Worm (Caenorhabditis elegans): ENCODE results near the gene F26A10.2.

F26A10.2 gene

DNA sequence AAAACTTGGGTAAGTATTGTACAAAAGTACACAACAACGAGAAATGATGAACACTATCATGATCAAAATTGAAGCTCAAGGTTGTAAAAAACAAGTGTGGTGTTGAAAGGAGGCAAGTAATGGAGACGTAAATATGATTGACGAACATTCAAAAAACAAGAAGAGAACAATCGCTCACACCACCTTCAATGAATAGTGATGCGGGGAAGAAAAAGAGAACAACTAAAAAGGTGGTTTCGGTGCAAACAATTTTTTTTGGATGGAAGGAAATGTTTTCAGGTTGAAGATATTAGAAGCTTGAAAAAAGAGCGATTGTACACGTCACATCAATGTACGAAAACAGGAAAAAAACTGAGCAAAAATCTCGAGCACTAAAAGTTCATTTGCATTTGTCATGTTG, 30.7 kb downstream of the F26A10.2 start:
- TF ChIP-seq snpc-4 (tag; optimal IDR thresholded peaks at IDR 0.05) (no peak), ama-1 (optimal IDR thresholded peaks at IDR 0.05) (no peak)

DNA sequence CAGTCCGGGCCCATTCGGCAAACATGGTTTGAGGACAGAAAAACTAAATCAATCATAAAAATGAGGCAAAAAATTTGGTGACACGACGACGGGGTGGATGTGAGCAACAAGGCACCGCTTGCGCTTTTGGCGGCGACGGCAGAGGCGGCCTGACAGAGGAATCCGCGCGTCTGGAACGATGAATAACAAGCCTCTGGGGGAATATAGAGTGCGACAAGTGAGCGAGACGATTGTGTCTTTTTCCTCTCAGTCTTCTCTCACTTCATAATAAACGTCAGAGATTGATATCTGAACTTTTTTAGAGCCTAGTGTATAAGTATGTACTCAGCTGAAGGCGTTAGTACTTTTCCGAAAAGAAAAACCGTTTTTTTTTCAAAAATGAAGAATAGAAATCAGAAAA, 37.2 kb downstream of the F26A10.2 start, which contains the start of gene twk-17:
TSS of gene twk-17 (minus strand) at position 101 of the 400 bp plus-strand sequence.
- no peak for TF ChIP-seq ceh-16 (tag; optimal IDR thresholded peaks at IDR 0.05)
- TF ChIP-seq ztf-1 (GFP tag; conservative IDR thresholded peaks at IDR 0.05), result no peak
- no peak for TF ChIP-seq crh-2 (tag; optimal IDR thresholded peaks at IDR 0.05)

DNA sequence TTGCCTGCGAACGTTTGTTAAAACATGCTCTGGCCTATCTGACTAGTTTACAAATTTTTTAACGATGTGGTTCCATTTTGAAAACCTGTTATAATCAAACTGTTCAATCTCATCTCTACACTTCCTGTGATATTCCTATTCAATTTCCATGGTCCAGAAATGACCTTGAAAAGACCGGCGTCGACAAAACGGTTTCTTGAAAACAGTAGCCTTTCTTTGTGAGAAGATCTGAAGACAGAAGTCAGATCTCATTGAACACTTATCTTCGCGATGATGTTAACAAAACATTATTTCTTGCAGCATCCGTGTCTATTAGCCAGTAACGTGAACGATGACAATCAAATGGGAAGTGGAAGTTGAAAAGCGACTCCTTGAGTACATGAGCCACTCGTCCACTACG, 48.6 kb downstream of the F26A10.2 start, which contains the start of gene C44E12.1:
TSS of gene C44E12.1 (plus strand) at position 301 of the 400 bp plus-strand sequence.
- no peak for TF ChIP-seq lin-13 (GFP tag; optimal IDR thresholded peaks at IDR 0.05)
- TF ChIP-seq nhr-237 (tag; optimal IDR thresholded peaks at IDR 0.05), result no peak
- no peak for TF ChIP-seq nhr-25 (tag; optimal IDR thresholded peaks at IDR 0.05)
- TF ChIP-seq ztf-1 (GFP tag; conservative IDR thresholded peaks at IDR 0.05), result no peak
- TF ChIP-seq peb-1 (tag; optimal IDR thresholded peaks at IDR 0.05), result no peak
- TF ChIP-seq ztf-11 (tag; optimal IDR thresholded peaks at IDR 0.05), result no peak
- no peak for TF ChIP-seq ama-1 (optimal IDR thresholded peaks at IDR 0.05)
- no peak for TF ChIP-seq sem-4 (tag; optimal IDR thresholded peaks at IDR 0.05)
- TF ChIP-seq fos-1 (tag; optimal IDR thresholded peaks at IDR 0.05), result no peak

DNA sequence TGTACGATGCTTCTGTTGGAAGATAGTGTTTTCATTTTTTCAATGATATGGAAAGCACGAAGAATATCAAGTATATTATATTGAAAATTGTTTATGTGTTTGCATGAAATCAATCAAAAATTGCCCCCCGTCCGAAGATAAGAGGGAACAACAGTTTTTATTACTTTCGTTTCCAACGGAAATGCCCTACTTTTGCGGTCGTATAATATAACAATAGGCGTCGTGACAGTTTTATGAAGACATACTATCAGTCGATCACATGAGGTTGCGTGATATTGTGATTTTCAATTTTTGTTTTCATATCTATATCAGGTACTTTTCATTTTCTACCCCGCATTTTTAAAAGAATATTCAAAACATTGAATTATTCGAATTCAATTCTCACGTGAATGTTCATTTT, 49.2 kb downstream of the F26A10.2 start:
- TF ChIP-seq nhr-25 (tag; optimal IDR thresholded peaks at IDR 0.05), result no peak
- TF ChIP-seq egl-27 (tag; optimal IDR thresholded peaks at IDR 0.05), result no peak
- no peak for TF ChIP-seq nhr-6 (tag; optimal IDR thresholded peaks at IDR 0.05)
- no peak for TF ChIP-seq unc-55 (GFP tag; optimal IDR thresholded peaks at IDR 0.05)
- TF ChIP-seq alr-1 (tag; optimal IDR thresholded peaks at IDR 0.05), result no peak
- TF ChIP-seq nhr-77 (tag; optimal IDR thresholded peaks at IDR 0.05), result no peak
- peak; percentile 61 for TF ChIP-seq sma-9 (GFP tag; optimal IDR thresholded peaks at IDR 0.05)
- no peak for TF ChIP-seq sma-9 (tag; optimal IDR thresholded peaks at IDR 0.05)
- TF ChIP-seq ceh-16 (tag; optimal IDR thresholded peaks at IDR 0.05), result no peak
- TF ChIP-seq sem-4 (tag; optimal IDR thresholded peaks at IDR 0.05), result no peak
- no peak for TF ChIP-seq ztf-1 (GFP tag; conservative IDR thresholded peaks at IDR 0.05)
- TF ChIP-seq ceh-82 (tag; optimal IDR thresholded peaks at IDR 0.05), result no peak
- no peak for TF ChIP-seq nhr-12 (tag; optimal IDR thresholded peaks at IDR 0.05)
- no peak for TF ChIP-seq snpc-4 (tag; optimal IDR thresholded peaks at IDR 0.05)
- TF ChIP-seq nhr-129 (tag; optimal IDR thresholded peaks at IDR 0.05), result no peak
- TF ChIP-seq gmeb-1 (tag; optimal IDR thresholded peaks at IDR 0.05), result no peak
- TF ChIP-seq ama-1 (optimal IDR thresholded peaks at IDR 0.05), result no peak
- TF ChIP-seq C34F6.9 (tag; optimal IDR thresholded peaks at IDR 0.05), result no peak
- no peak for TF ChIP-seq unc-62 (GFP tag; optimal IDR thresholded peaks at IDR 0.05)
- no peak for TF ChIP-seq unc-39 (tag; optimal IDR thresholded peaks at IDR 0.05)
- no peak for TF ChIP-seq lin-11 (tag; optimal IDR thresholded peaks at IDR 0.05)
- no peak for TF ChIP-seq nhr-23 (tag; optimal IDR thresholded peaks at IDR 0.05)
- TF ChIP-seq mbf-1 (tag; optimal IDR thresholded peaks at IDR 0.05), result no peak
- TF ChIP-seq ZK546.5 (tag; optimal IDR thresholded peaks at IDR 0.05), result no peak
- peak; percentile 66 for TF ChIP-seq blmp-1 (tag; optimal IDR thresholded peaks at IDR 0.05; ENCODE audit: insufficient read depth)
- TF ChIP-seq dmd-4 (tag; optimal IDR thresholded peaks at IDR 0.05), result no peak
- no peak for TF ChIP-seq nhr-237 (tag; optimal IDR thresholded peaks at IDR 0.05)
- no peak for TF ChIP-seq nhr-11 (tag; optimal IDR thresholded peaks at IDR 0.05)
- no peak for TF ChIP-seq Y55F3AM.14 (GFP tag; optimal IDR thresholded peaks at IDR 0.05)
- no peak for TF ChIP-seq aly-2 (tag; optimal IDR thresholded peaks at IDR 0.05)
- no peak for TF ChIP-seq lin-13 (GFP tag; optimal IDR thresholded peaks at IDR 0.05)
- TF ChIP-seq sma-3 (GFP tag; optimal IDR thresholded peaks at IDR 0.05), result peak; percentile 66
- peak; percentile 6 for TF ChIP-seq fos-1 (tag; optimal IDR thresholded peaks at IDR 0.05)
- no peak for TF ChIP-seq peb-1 (tag; optimal IDR thresholded peaks at IDR 0.05)
- peak; percentile 29 for TF ChIP-seq nhr-21 (tag; optimal IDR thresholded peaks at IDR 0.05)
- no peak for TF ChIP-seq elt-1 (tag; optimal IDR thresholded peaks at IDR 0.05)
- no peak for TF ChIP-seq lin-39 (tag; optimal IDR thresholded peaks at IDR 0.05)
- no peak for TF ChIP-seq zag-1 (tag; optimal IDR thresholded peaks at IDR 0.05)
- TF ChIP-seq mdl-1 (tag; optimal IDR thresholded peaks at IDR 0.05), result no peak
- no peak for TF ChIP-seq crh-2 (tag; optimal IDR thresholded peaks at IDR 0.05)
- no peak for TF ChIP-seq F13H6.1 (tag; optimal IDR thresholded peaks at IDR 0.05)
- TF ChIP-seq skn-1 (tag; optimal IDR thresholded peaks at IDR 0.05), result no peak
- TF ChIP-seq lsy-2 (tag; optimal IDR thresholded peaks at IDR 0.05), result peak in 1 of 2 experiments; percentile 3
- no peak for TF ChIP-seq ztf-4 (tag; optimal IDR thresholded peaks at IDR 0.05)
- TF ChIP-seq R02D3.7 (tag; optimal IDR thresholded peaks at IDR 0.05), result no peak
- no peak for TF ChIP-seq elt-3 (tag; optimal IDR thresholded peaks at IDR 0.05)
